Fruit fly (Drosophila melanogaster) whole organism, embryonic: ENCODE data around the gene Trax.

ENCODE experiments used
- CG14441 ChIP-seq: fragments of 200-800 bp; sonication (Bioruptor generic); IDR thresholded peaks from 2 replicates; pipeline ENCODE4 v1.3.6; 2022; ENCODE audit warnings: missing biosample characterization, missing genetic modification characterization
- CG16863 ChIP-seq: fragments of 200-800 bp; sonication (Bioruptor generic); optimal IDR thresholded peaks from 3 replicates; lab custom pipeline; 2016; ENCODE audit warnings: missing biosample characterization, missing genetic modification characterization
- CG1792 ChIP-seq: fragments of 200-800 bp; sonication (Bioruptor generic); optimal IDR thresholded peaks from 2 replicates; lab custom pipeline; 2016; ENCODE audit warnings: missing biosample characterization, missing genetic modification characterization
- CG2202 ChIP-seq: fragments of 200-800 bp; sonication (Bioruptor generic); optimal IDR thresholded peaks from 2 replicates; lab custom pipeline; 2018; ENCODE audit warnings: missing biosample characterization, mild to moderate bottlenecking, missing genetic modification characterization
- ERR ChIP-seq: fragments of 200-800 bp; sonication (Bioruptor generic); optimal IDR thresholded peaks from 2 replicates; lab custom pipeline; 2016; ENCODE audit warnings: missing biosample characterization, missing genetic modification characterization
- Fer1 ChIP-seq: fragments of 200-800 bp; sonication (Bioruptor generic); optimal IDR thresholded peaks from 2 replicates; lab custom pipeline; 2017; ENCODE audit warnings: missing biosample characterization, mild to moderate bottlenecking, missing genetic modification characterization
- mirr ChIP-seq: fragments of 200-800 bp; sonication (Bioruptor generic); optimal IDR thresholded peaks from 3 replicates; lab custom pipeline; 2018; ENCODE audit warnings: missing biosample characterization, mild to moderate bottlenecking, missing genetic modification characterization
- pum ChIP-seq: fragments of 200-800 bp; sonication (Bioruptor generic); optimal IDR thresholded peaks from 2 replicates; lab custom pipeline; 2016; ENCODE audit warnings: missing biosample characterization, missing genetic modification characterization

dm6 chr3R:15340052-15340732 lies 21.3 kb upstream of the Trax start, which contains the start of gene SerRS-m:
- TF ChIP-seq CG1792 (GFP tag; lab: Kevin White, UChicago) (no peak), CG2202 (no peak), CG14441 (GFP tag; lab: Robert Waterston, UW) (no peak), pum (GFP tag; lab: Kevin White, UChicago) (no peak), CG16863 (GFP tag; lab: Kevin White, UChicago) (no peak), Fer1 (GFP tag; lab: Kevin White, UChicago) (no peak), ERR (GFP tag; lab: Kevin White, UChicago) (no peak), mirr (GFP tag; lab: Kevin White, UChicago) (no peak)
